5 fruit fly cellular contexts compared by ENCODE assay signal in the genomic region with DNA sequence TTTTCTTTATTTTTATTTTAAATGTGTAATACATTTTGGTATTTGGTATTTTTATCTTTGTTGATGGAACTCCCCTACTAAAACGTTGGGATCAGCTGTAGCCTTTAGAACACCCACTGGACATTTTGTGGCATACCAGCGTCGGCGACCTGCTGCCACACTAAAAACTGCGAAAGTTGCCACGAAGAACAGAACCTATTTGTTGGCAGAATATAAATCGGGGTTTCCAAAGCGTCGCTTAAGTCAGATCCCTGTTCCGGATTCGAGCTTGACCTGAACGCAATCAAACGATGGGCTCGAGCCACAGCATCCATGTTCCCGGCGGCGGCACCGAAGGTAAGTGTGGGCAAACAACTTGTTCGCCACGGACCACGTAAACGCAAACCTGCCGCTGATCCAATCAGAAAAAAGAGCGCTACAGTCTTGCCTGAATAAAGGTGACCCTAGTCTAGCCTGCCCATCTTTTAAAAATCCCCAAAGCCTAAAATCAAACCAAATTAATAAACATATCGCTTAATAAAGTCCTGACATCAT.
TF ChIP-seq lines count a peak whose summit lies in the region.

A gene (plus strand): TSS at position 173 of the 534 bp plus-strand sequence.

- TF ChIP-seq CTCF in whole organism, embryonic (GFP tag; optimal IDR thresholded peaks at IDR 0.05; lab: Kevin White, UChicago): no peak

TF ChIP-seq in whole organism, adult, 20 proteins besides CTCF, POLR2A, EP300 and RAD21:
- TF ChIP-seq CG7045 (GFP tag; optimal IDR thresholded peaks at IDR 0.05; lab: Kevin White, UChicago) (peak; percentile 4), CG12768 (GFP tag; optimal IDR thresholded peaks at IDR 0.05; lab: Kevin White, UChicago) (no peak), kay (GFP tag; lab: Kevin White, UChicago; ENCODE audit: borderline replicate concordance) (no peak), tj (GFP tag; optimal IDR thresholded peaks at IDR 0.05; lab: Kevin White, UChicago) (peak; percentile 22), bab1 (GFP tag; optimal IDR thresholded peaks at IDR 0.05; lab: Kevin White, UChicago) (peak; percentile 67), pad (GFP tag; optimal IDR thresholded peaks at IDR 0.05; lab: Kevin White, UChicago) (no peak), CG11617 (GFP tag; optimal IDR thresholded peaks at IDR 0.05; lab: Kevin White, UChicago) (peak; percentile 17), CG7101 (tag; optimal IDR thresholded peaks at IDR 0.05; lab: Kevin White, UChicago) (peak; percentile 31), Mnt (GFP tag; optimal IDR thresholded peaks at IDR 0.05; lab: Kevin White, UChicago) (no peak), CG5204 (GFP tag; optimal IDR thresholded peaks at IDR 0.05; lab: Kevin White, UChicago) (no peak), CG33017 (tag; optimal IDR thresholded peaks at IDR 0.05; lab: Kevin White, UChicago) (peak; percentile 13), cic (GFP tag; optimal IDR thresholded peaks at IDR 0.05; lab: Kevin White, UChicago) (peak; percentile 27)

TF ChIP-seq in whole organism, embryonic, 481 proteins besides CTCF, POLR2A, EP300 and RAD21 (continues in another document):
- TF ChIP-seq nerfin-1 (tag; optimal IDR thresholded peaks at IDR 0.05; lab: Kevin White, UChicago): peak; percentile 14
- peak; percentile 14 for TF ChIP-seq Meics (GFP tag; optimal IDR thresholded peaks at IDR 0.05; lab: Kevin White, UChicago)
- 0 out of 2 replicates have a peak, but pooled peaks have one; percentile 29 for TF ChIP-seq CG32772 (GFP tag; IDR thresholded peaks at IDR 0.05; lab: Robert Waterston, UW)
- peak; percentile 39 for TF ChIP-seq CG12659 (GFP tag; optimal IDR thresholded peaks at IDR 0.05; lab: Kevin White, UChicago)
- TF ChIP-seq CG14710 (tag; optimal IDR thresholded peaks at IDR 0.05; lab: Kevin White, UChicago): peak; percentile 33
- no peak for TF ChIP-seq CG31388 (GFP tag; optimal IDR thresholded peaks at IDR 0.05; lab: Kevin White, UChicago)
- 0 out of 2 replicates have a peak, but pooled peaks have one; percentile 11 for TF ChIP-seq CG9932 (GFP tag; IDR thresholded peaks at IDR 0.05; lab: Robert Waterston, UW)
- TF ChIP-seq Elba2 (GFP tag; optimal IDR thresholded peaks at IDR 0.05; lab: Kevin White, UChicago): peak; percentile 55
- peak; percentile 21 for TF ChIP-seq stwl (tag; optimal IDR thresholded peaks at IDR 0.05; lab: Kevin White, UChicago)
- TF ChIP-seq CG9797 (GFP tag; optimal IDR thresholded peaks at IDR 0.05; lab: Kevin White, UChicago): peak; percentile 81
- no peak for TF ChIP-seq CG10979 (tag; optimal IDR thresholded peaks at IDR 0.05; lab: Kevin White, UChicago)
- TF ChIP-seq wek (GFP tag; optimal IDR thresholded peaks at IDR 0.05; lab: Kevin White, UChicago): peak; percentile 96
- no peak for TF ChIP-seq Doc2 (GFP tag; IDR thresholded peaks at IDR 0.05; lab: Robert Waterston, UW)
- TF ChIP-seq Stat92E (GFP tag; optimal IDR thresholded peaks at IDR 0.05; lab: Kevin White, UChicago): peak in 1 of 3 experiments; percentile 6
- peak; percentile 15 to 91 for TF ChIP-seq crp (GFP tag; optimal IDR thresholded peaks at IDR 0.05; lab: Kevin White, UChicago)
- TF ChIP-seq tap (tag; optimal IDR thresholded peaks at IDR 0.05; lab: Kevin White, UChicago): peak; percentile 32
- TF ChIP-seq Xrp1 (GFP tag; IDR thresholded peaks at IDR 0.05; lab: Robert Waterston, UW): peak; percentile 17; the same call in 1 of the 2 replicates

TF ChIP-seq in whole organism, prepupa, 60 proteins besides CTCF, POLR2A, EP300 and RAD21:
- TF ChIP-seq CG6854 (GFP tag; optimal IDR thresholded peaks at IDR 0.05; lab: Kevin White, UChicago) (peak; percentile 52), CG11294 (GFP tag; IDR thresholded peaks at IDR 0.05; lab: Robert Waterston, UW) (no peak), Eip78C (GFP tag; lab: Kevin White, UChicago) (peak; percentile 59), achi (GFP tag; optimal IDR thresholded peaks at IDR 0.05; lab: Kevin White, UChicago) (no peak), dsx (GFP tag; optimal IDR thresholded peaks at IDR 0.05; lab: Kevin White, UChicago; ENCODE audit: poor library complexity, severe bottlenecking) (peak; percentile 38), CG15336 (GFP tag; IDR thresholded peaks at IDR 0.05; lab: Robert Waterston, UW) (peak; percentile 28; the same call in 1 of the 2 replicates), eg (GFP tag; IDR thresholded peaks at IDR 0.05; lab: Robert Waterston, UW) (no peak)

TF ChIP-seq in whole organism, pupa, 21 proteins besides CTCF, POLR2A, EP300 and RAD21:
- TF ChIP-seq CG4496 (GFP tag; IDR thresholded peaks at IDR 0.05; lab: Robert Waterston, UW) (peak; percentile 54; the same call in 1 of the 3 replicates), CG12605 (GFP tag; IDR thresholded peaks at IDR 0.05; lab: Robert Waterston, UW) (no peak), CG15710 (tag; optimal IDR thresholded peaks at IDR 0.05; lab: Kevin White, UChicago) (no peak), fd96Ca (GFP tag; IDR thresholded peaks at IDR 0.05; lab: Robert Waterston, UW) (no peak), CG8301 (tag; optimal IDR thresholded peaks at IDR 0.05; lab: Kevin White, UChicago) (no peak), Snoo (tag; optimal IDR thresholded peaks at IDR 0.05; lab: Kevin White, UChicago) (no peak)

TF ChIP-seq in whole organism, wandering third instar larva, 38 proteins besides CTCF, POLR2A, EP300 and RAD21:
- no peak for TF ChIP-seq br (GFP tag; optimal IDR thresholded peaks at IDR 0.05; lab: Kevin White, UChicago)
- TF ChIP-seq Rel (GFP tag; optimal IDR thresholded peaks at IDR 0.05; lab: Kevin White, UChicago): no peak
- TF ChIP-seq Rel (tag; optimal IDR thresholded peaks at IDR 0.05; lab: Kevin White, UChicago): peak; percentile 84
- peak; percentile 53 for TF ChIP-seq Sp1 (GFP tag; optimal IDR thresholded peaks at IDR 0.05; lab: Kevin White, UChicago)
TF ChIP-seq in whole organism, wandering third instar larva: peak in this region for 2.
